Fruit fly (Drosophila melanogaster): ENCODE data around the gene AMPKalpha.

The AMPKalpha gene

DNA sequence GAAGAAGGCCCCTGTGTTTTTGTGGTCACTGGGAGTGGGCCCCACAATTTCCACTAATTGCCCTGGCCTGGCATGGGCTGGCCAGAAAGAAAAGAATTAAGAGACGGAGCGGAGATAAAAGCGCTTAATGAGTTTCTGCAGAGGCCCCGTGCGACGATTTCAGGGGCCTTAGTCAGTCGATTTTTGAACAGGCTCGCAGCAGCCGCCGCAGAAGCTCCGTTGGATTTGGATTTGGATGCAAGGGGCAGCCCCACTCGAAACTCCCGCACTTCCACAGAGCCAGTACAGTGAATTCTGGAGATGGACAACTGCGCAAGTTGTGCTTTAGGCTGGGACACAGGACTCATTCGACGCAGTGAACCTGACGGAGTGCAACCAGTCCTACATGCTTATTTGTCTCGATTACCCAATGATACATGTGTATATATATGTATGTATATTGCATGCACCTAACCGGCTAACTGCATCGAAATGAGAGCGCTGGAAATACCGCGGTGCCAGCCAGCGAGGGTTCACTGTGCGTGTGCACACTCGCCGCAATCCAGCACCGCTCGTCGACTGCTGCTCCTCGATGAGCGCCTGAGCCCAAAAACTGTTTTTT, 23.2 kb downstream of the AMPKalpha start (continued):
- TF ChIP-seq CG11247 (GFP tag; IDR thresholded peaks at IDR 0.05): peak; percentile 57; the same call in 1 of the 2 replicates
- TF ChIP-seq CG13775 (GFP tag; optimal IDR thresholded peaks at IDR 0.05): peak; percentile 51
- peak; percentile 41 for TF ChIP-seq CG12942 (GFP tag; optimal IDR thresholded peaks at IDR 0.05)
- peak; percentile 71 for TF ChIP-seq CG13424 (tag; optimal IDR thresholded peaks at IDR 0.05)
- peak; percentile 2 for TF ChIP-seq gcm (GFP tag; optimal IDR thresholded peaks at IDR 0.05)
- no peak for TF ChIP-seq grn (GFP tag; optimal IDR thresholded peaks at IDR 0.05)
- no peak for TF ChIP-seq Hmx (GFP tag; optimal IDR thresholded peaks at IDR 0.05)
- TF ChIP-seq Dll (GFP tag; IDR thresholded peaks at IDR 0.05; ENCODE audit: partially characterized antibody): no peak
- TF ChIP-seq lilli (GFP tag; optimal IDR thresholded peaks at IDR 0.05): peak; percentile 73
- TF ChIP-seq tio (GFP tag; optimal IDR thresholded peaks at IDR 0.05): no peak
- TF ChIP-seq gro (GFP tag; optimal IDR thresholded peaks at IDR 0.05): no peak
- TF ChIP-seq CG17186 (GFP tag; optimal IDR thresholded peaks at IDR 0.05): no peak
- peak; percentile 74; the same call in 2 of the 3 replicates for TF ChIP-seq CG7357 (GFP tag; IDR thresholded peaks at IDR 0.05)
- TF ChIP-seq Mad (GFP tag; optimal IDR thresholded peaks at IDR 0.05): no peak
- TF ChIP-seq Ravus (GFP tag; IDR thresholded peaks at IDR 0.05): peak; percentile 25; the same call in 1 of the 2 replicates
- no peak for TF ChIP-seq CG5180 (GFP tag; optimal IDR thresholded peaks at IDR 0.05)
- TF ChIP-seq so (GFP tag; IDR thresholded peaks at IDR 0.05): 0 out of 3 replicates have a peak, but pooled peaks have one; percentile 36
- peak; percentile 67 for TF ChIP-seq CG9932 (GFP tag; IDR thresholded peaks at IDR 0.05)
- TF ChIP-seq cas (GFP tag; IDR thresholded peaks at IDR 0.05): no peak
- TF ChIP-seq CG31224 (GFP tag; IDR thresholded peaks at IDR 0.05): peak; percentile 57; the same call in 1 of the 2 replicates
- no peak for TF ChIP-seq pan (optimal IDR thresholded peaks at IDR 0.05)
- TF ChIP-seq pan (GFP tag; optimal IDR thresholded peaks at IDR 0.05 in 1 of 2, IDR thresholded peaks at IDR 0.05 in 1 of 2): peak in 1 of 2 experiments; percentile 70
- peak; percentile 64 for TF ChIP-seq H2.0 (GFP tag; IDR thresholded peaks at IDR 0.05)
- peak; percentile 62 for TF ChIP-seq CG7372 (GFP tag; IDR thresholded peaks at IDR 0.05)
- TF ChIP-seq caup (GFP tag; optimal IDR thresholded peaks at IDR 0.05; ENCODE audit: severe bottlenecking): peak; percentile 66
- peak; percentile 11 for TF ChIP-seq CG8290 (GFP tag; optimal IDR thresholded peaks at IDR 0.05)
- TF ChIP-seq CG8290 (tag; optimal IDR thresholded peaks at IDR 0.05): peak in 1 of 2 experiments; percentile 89
- peak; percentile 67 for TF ChIP-seq CG15269 (tag; optimal IDR thresholded peaks at IDR 0.05)
- peak; percentile 40 for TF ChIP-seq HHEX (GFP tag; optimal IDR thresholded peaks at IDR 0.05)
- TF ChIP-seq ham (GFP tag; IDR thresholded peaks at IDR 0.05): peak; percentile 26; the same call in 1 of the 2 replicates
- peak; percentile 23; the same call in 1 of the 3 replicates for TF ChIP-seq CG2889 (GFP tag; IDR thresholded peaks at IDR 0.05)
- TF ChIP-seq CrebB (tag; optimal IDR thresholded peaks at IDR 0.05): no peak
- no peak for TF ChIP-seq CG10654 (GFP tag; optimal IDR thresholded peaks at IDR 0.05)
- peak; percentile 33 for TF ChIP-seq ems (GFP tag; optimal IDR thresholded peaks at IDR 0.05)
- TF ChIP-seq CG17568 (GFP tag; optimal IDR thresholded peaks at IDR 0.05): no peak
- no peak for TF ChIP-seq B-H2 (GFP tag; optimal IDR thresholded peaks at IDR 0.05)
- TF ChIP-seq BtbVII (GFP tag; optimal IDR thresholded peaks at IDR 0.05): no peak
- no peak for TF ChIP-seq CG34224 (GFP tag; IDR thresholded peaks at IDR 0.05; ENCODE audit: partially characterized antibody)
- peak; percentile 96 for TF ChIP-seq row (GFP tag; IDR thresholded peaks at IDR 0.05)
- peak; percentile 81 for TF ChIP-seq Ptx1 (GFP tag; IDR thresholded peaks at IDR 0.05)
- no peak for TF ChIP-seq kah (GFP tag; optimal IDR thresholded peaks at IDR 0.05)
- TF ChIP-seq aop (GFP tag; IDR thresholded peaks at IDR 0.05): no peak
- peak; percentile 59 for TF ChIP-seq CG4404 (GFP tag; IDR thresholded peaks at IDR 0.05)
- peak; percentile 31; the same call in 1 of the 2 replicates for TF ChIP-seq dati (GFP tag; IDR thresholded peaks at IDR 0.05)
- TF ChIP-seq cwo (GFP tag; optimal IDR thresholded peaks at IDR 0.05): peak; percentile 32
- TF ChIP-seq Doc3 (GFP tag; IDR thresholded peaks at IDR 0.05; ENCODE audit: partially characterized antibody): no peak
- no peak for TF ChIP-seq exex (tag; optimal IDR thresholded peaks at IDR 0.05)
- peak; percentile 55 for TF ChIP-seq NfI (GFP tag; optimal IDR thresholded peaks at IDR 0.05)
- peak; percentile 63; the same call in 1 of the 2 replicates for TF ChIP-seq Atf6 (GFP tag; IDR thresholded peaks at IDR 0.05)
- TF ChIP-seq Sox100B (GFP tag; optimal IDR thresholded peaks at IDR 0.05): no peak

All from whole organism, embryonic.